Fruit fly (Drosophila melanogaster) whole organism, embryonic: ENCODE results near the gene CG5214.

ENCODE experiments used
- CG1024 ChIP-seq: fragments of 200-800 bp; sonication (Bioruptor generic); IDR thresholded peaks from 2 replicates; pipeline ENCODE4 v1.3.6; 2022; ENCODE audit warnings: missing biosample characterization, missing genetic modification characterization
- CG10267 ChIP-seq: fragments of 200-800 bp; sonication (Bioruptor generic); optimal IDR thresholded peaks from 2 replicates; lab custom pipeline; 2018; ENCODE audit warnings: missing biosample characterization, mild to moderate bottlenecking, missing genetic modification characterization, moderate library complexity
- CG12071 ChIP-seq: fragments of 200-800 bp; sonication (Bioruptor generic); optimal IDR thresholded peaks from 3 replicates; lab custom pipeline; 2018; ENCODE audit warnings: missing biosample characterization, mild to moderate bottlenecking, missing genetic modification characterization
- CG12236 ChIP-seq: fragments of 200-800 bp; sonication (Bioruptor generic); optimal IDR thresholded peaks from 2 replicates; lab custom pipeline; 2016; ENCODE audit warnings: missing biosample characterization, missing genetic modification characterization
- CG12299 ChIP-seq: fragments of 200-800 bp; sonication (Bioruptor generic); optimal IDR thresholded peaks from 2 replicates; lab custom pipeline; 2018; ENCODE audit warnings: missing biosample characterization, mild to moderate bottlenecking, missing genetic modification characterization
- CG12391 ChIP-seq: fragments of 200-800 bp; sonication (Bioruptor generic); optimal IDR thresholded peaks from 3 replicates; lab custom pipeline; 2018; ENCODE audit warnings: missing biosample characterization, mild to moderate bottlenecking, missing genetic modification characterization, moderate library complexity
- CG13424 ChIP-seq: fragments of 200-800 bp; sonication (Bioruptor generic); optimal IDR thresholded peaks from 2 replicates; lab custom pipeline; 2019; ENCODE audit warnings: missing biosample characterization, mild to moderate bottlenecking, missing genetic modification characterization, moderate library complexity
- CG14441 ChIP-seq: fragments of 200-800 bp; sonication (Bioruptor generic); IDR thresholded peaks from 2 replicates; pipeline ENCODE4 v1.3.6; 2022; ENCODE audit warnings: missing biosample characterization, missing genetic modification characterization
- CG15514 ChIP-seq: fragments of 200-800 bp; sonication (Bioruptor generic); optimal IDR thresholded peaks from 3 replicates; lab custom pipeline; 2017; ENCODE audit warnings: missing biosample characterization, missing genetic modification characterization, mild to moderate bottlenecking, moderate library complexity, missing genetic modification reagents
- CG16779 ChIP-seq: fragments of 200-800 bp; sonication (Bioruptor generic); IDR thresholded peaks from 2 replicates; pipeline ENCODE4 v1.3.6; 2022; ENCODE audit warnings: missing biosample characterization, missing genetic modification characterization
- CG16863 ChIP-seq: fragments of 200-800 bp; sonication (Bioruptor generic); optimal IDR thresholded peaks from 3 replicates; lab custom pipeline; 2016; ENCODE audit warnings: missing biosample characterization, missing genetic modification characterization
- CG17568 ChIP-seq: fragments of 200-800 bp; sonication (Bioruptor generic); optimal IDR thresholded peaks from 2 replicates; lab custom pipeline; 2018; ENCODE audit warnings: missing biosample characterization, mild to moderate bottlenecking, missing genetic modification characterization, moderate library complexity
- CG17802 ChIP-seq: fragments of 200-800 bp; sonication (Bioruptor generic); optimal IDR thresholded peaks from 2 replicates; lab custom pipeline; 2018; ENCODE audit warnings: missing biosample characterization, mild to moderate bottlenecking, missing genetic modification characterization, moderate library complexity
- CG18262 ChIP-seq: fragments of 200-800 bp; optimal IDR thresholded peaks from 3 replicates; lab custom pipeline; 2019; ENCODE audit warnings: missing biosample characterization, mild to moderate bottlenecking, missing genetic modification characterization, moderate library complexity
- CG32767 ChIP-seq: fragments of 200-800 bp; sonication (Bioruptor generic); IDR thresholded peaks from 2 replicates; pipeline ENCODE4 v1.3.6; 2022; ENCODE audit warnings: missing biosample characterization, missing genetic modification characterization
- CG33213 ChIP-seq: fragments of 200-800 bp; sonication (Bioruptor generic); optimal IDR thresholded peaks from 3 replicates; lab custom pipeline; 2016; ENCODE audit warnings: missing biosample characterization, missing genetic modification characterization
- CG34224 ChIP-seq: fragments of 200-800 bp; sonication (Bioruptor generic); IDR thresholded peaks from 3 replicates; pipeline ENCODE4 v1.3.6; 2022; ENCODE audit warnings: missing biosample characterization, missing genetic modification characterization; ENCODE audit not compliant: partially characterized antibody
- CG4282 ChIP-seq: fragments of 200-800 bp; sonication (Bioruptor generic); optimal IDR thresholded peaks from 2 replicates; lab custom pipeline; 2016; ENCODE audit warnings: missing biosample characterization, missing genetic modification characterization
- CG6683 ChIP-seq: fragments of 200-800 bp; sonication (Bioruptor generic); optimal IDR thresholded peaks from 2 replicates; lab custom pipeline; 2017; ENCODE audit warnings: missing biosample characterization, mild to moderate bottlenecking, missing genetic modification characterization, missing genetic modification reagents
- CG7786 ChIP-seq: fragments of 200-800 bp; sonication (Bioruptor generic); optimal IDR thresholded peaks from 2 replicates; lab custom pipeline; 2016; ENCODE audit warnings: missing biosample characterization, missing genetic modification characterization
- CG8388 ChIP-seq: fragments of 200-800 bp; sonication (Bioruptor generic); optimal IDR thresholded peaks from 2 replicates; lab custom pipeline; 2019; ENCODE audit warnings: missing biosample characterization, mild to moderate bottlenecking, missing genetic modification characterization, moderate library complexity
- GATAe ChIP-seq: fragments of 200-800 bp; sonication (Bioruptor generic); conservative IDR thresholded peaks from 2 replicates; pipeline ENCODE4 v1.3.6; 2022; ENCODE audit warnings: missing biosample characterization, missing genetic modification characterization
- Gsc ChIP-seq: fragments of 200-800 bp; sonication (Bioruptor generic); IDR thresholded peaks from 2 replicates; pipeline ENCODE4 v1.3.6; 2022; ENCODE audit warnings: missing biosample characterization, missing genetic modification characterization
- Gug ChIP-seq: fragments of 200-800 bp; sonication (Bioruptor generic); IDR thresholded peaks from 4 replicates; pipeline ENCODE4 v1.3.6; 2022; ENCODE audit warnings: missing biosample characterization, missing genetic modification characterization
- H15 ChIP-seq: fragments of 200-800 bp; sonication (Bioruptor generic); IDR thresholded peaks from 3 replicates; pipeline ENCODE4 v1.3.6; 2022; ENCODE audit warnings: missing biosample characterization, missing genetic modification characterization
- HLHmδ ChIP-seq: fragments of 200-800 bp; sonication (Bioruptor generic); optimal IDR thresholded peaks from 2 replicates; lab custom pipeline; 2018; ENCODE audit warnings: missing biosample characterization, mild to moderate bottlenecking, missing genetic modification characterization, moderate library complexity
- Neu2 ChIP-seq: fragments of 200-800 bp; sonication (Bioruptor generic); optimal IDR thresholded peaks from 3 replicates; lab custom pipeline; 2016; ENCODE audit warnings: missing biosample characterization, missing genetic modification characterization, borderline replicate concordance
- Opbp ChIP-seq: fragments of 200-800 bp; sonication (Bioruptor generic); IDR thresholded peaks from 3 replicates; pipeline ENCODE4 v1.3.6; 2022; ENCODE audit warnings: missing biosample characterization, missing genetic modification characterization; ENCODE audit not compliant: partially characterized antibody
- Poxn ChIP-seq: fragments of 200-800 bp; sonication (Bioruptor generic); IDR thresholded peaks from 2 replicates; pipeline ENCODE4 v1.3.6; 2022; ENCODE audit warnings: missing biosample characterization, missing genetic modification characterization
- Scr ChIP-seq: fragments of 200-800 bp; sonication (Bioruptor generic); IDR thresholded peaks from 2 replicates; pipeline ENCODE4 v1.3.6; 2022; ENCODE audit warnings: missing biosample characterization, missing genetic modification characterization; ENCODE audit not compliant: partially characterized antibody
- Sry-δ ChIP-seq: fragments of 200-800 bp; sonication (Bioruptor generic); optimal IDR thresholded peaks from 2 replicates; lab custom pipeline; 2016; ENCODE audit warnings: missing biosample characterization, missing genetic modification characterization
- Stat92E ChIP-seq, 3 experiments: fragments of >200 bp in 2 of 3; fragments of 200-800 bp in 1 of 3; sonication (Bioruptor generic) in 1 of 3; optimal IDR thresholded peaks; 2 replicates each; lab custom pipeline; 2017 to 2019; ENCODE audit warnings: missing biosample characterization in 3 of 3, missing genetic modification characterization in 3 of 3, mild to moderate bottlenecking in 1 of 3, moderate library complexity in 1 of 3
- Taf1 ChIP-seq: fragments of 200-800 bp; sonication (Bioruptor generic); IDR thresholded peaks from 2 replicates; pipeline ENCODE4 v1.3.6; 2022; ENCODE audit warnings: missing biosample characterization, missing genetic modification characterization
- ab ChIP-seq: fragments of 200-800 bp; sonication (Bioruptor generic); optimal IDR thresholded peaks from 2 replicates; lab custom pipeline; 2016; ENCODE audit warnings: missing biosample characterization, missing genetic modification characterization
- amos ChIP-seq: fragments of 200-800 bp; sonication (Bioruptor generic); IDR thresholded peaks from 2 replicates; pipeline ENCODE4 v1.3.6; 2022; ENCODE audit warnings: missing biosample characterization, missing genetic modification characterization; ENCODE audit not compliant: partially characterized antibody
- bowl ChIP-seq: fragments of 200-800 bp; sonication (Bioruptor generic); IDR thresholded peaks from 2 replicates; pipeline ENCODE4 v1.3.6; 2022; ENCODE audit warnings: missing biosample characterization, missing genetic modification characterization
- crc ChIP-seq: fragments of 200-800 bp; sonication (Bioruptor generic); optimal IDR thresholded peaks from 2 replicates; lab custom pipeline; 2016; ENCODE audit warnings: missing biosample characterization, missing genetic modification characterization
- dmrt11E ChIP-seq: fragments of 200-800 bp; sonication (Bioruptor generic); optimal IDR thresholded peaks from 3 replicates; lab custom pipeline; 2018; ENCODE audit warnings: missing biosample characterization, mild to moderate bottlenecking, missing genetic modification characterization, moderate library complexity
- eyg ChIP-seq: fragments of 200-800 bp; sonication (Bioruptor generic); optimal IDR thresholded peaks from 3 replicates; lab custom pipeline; 2016; ENCODE audit warnings: missing biosample characterization, missing genetic modification characterization
- fd3F ChIP-seq: fragments of 200-800 bp; sonication (Bioruptor generic); optimal IDR thresholded peaks from 2 replicates; lab custom pipeline; 2018; ENCODE audit warnings: missing biosample characterization, mild to moderate bottlenecking, missing genetic modification characterization, moderate library complexity
- grn ChIP-seq: fragments of 200-800 bp; sonication (Bioruptor generic); optimal IDR thresholded peaks from 3 replicates; lab custom pipeline; 2017; ENCODE audit warnings: missing biosample characterization, missing genetic modification characterization
- hbn ChIP-seq: fragments of 200-800 bp; sonication (Bioruptor generic); IDR thresholded peaks from 2 replicates; pipeline ENCODE4 v1.3.6; 2022; ENCODE audit warnings: missing biosample characterization, missing genetic modification characterization; ENCODE audit not compliant: partially characterized antibody
- klu ChIP-seq: fragments of 200-800 bp; sonication (Bioruptor generic); IDR thresholded peaks from 2 replicates; pipeline ENCODE4 v1.3.6; 2022; ENCODE audit warnings: missing biosample characterization, missing genetic modification characterization
- nau ChIP-seq: fragments of 200-800 bp; sonication (Bioruptor generic); optimal IDR thresholded peaks from 3 replicates; lab custom pipeline; 2017; ENCODE audit warnings: missing biosample characterization, mild to moderate bottlenecking, missing genetic modification characterization, missing genetic modification reagents
- nom ChIP-seq: fragments of 200-800 bp; sonication (Bioruptor generic); optimal IDR thresholded peaks from 2 replicates; lab custom pipeline; 2017; ENCODE audit warnings: missing biosample characterization, missing genetic modification characterization, mild to moderate bottlenecking, moderate library complexity, missing genetic modification reagents
- pan ChIP-seq, 4 experiments: fragments of >200 bp in 3 of 4; fragments of 200-800 bp in 1 of 4; sonication (Bioruptor generic) in 1 of 4; optimal IDR thresholded peaks in 3 of 4; IDR thresholded peaks in 1 of 4; 2 replicates each; pipeline versions ENCODE4 v1.3.6 to Lab custom; 2017 to 2022; ENCODE audit warnings: missing biosample characterization in 2 of 4, missing genetic modification characterization in 2 of 4, mixed read lengths in 1 of 4
- sna ChIP-seq: fragments of 200-800 bp; sonication (Bioruptor generic); IDR thresholded peaks from 2 replicates; pipeline ENCODE4 v1.3.6; 2022; ENCODE audit warnings: missing biosample characterization, missing genetic modification characterization; ENCODE audit not compliant: partially characterized antibody
- tin ChIP-seq: fragments of 200-800 bp; sonication (Bioruptor generic); optimal IDR thresholded peaks from 3 replicates; lab custom pipeline; 2016; ENCODE audit warnings: missing biosample characterization, missing genetic modification characterization
- wdn ChIP-seq: fragments of 200-800 bp; sonication (Bioruptor generic); IDR thresholded peaks from 2 replicates; pipeline ENCODE4 v1.3.6; 2022; ENCODE audit warnings: missing biosample characterization, missing genetic modification characterization
- wek ChIP-seq: fragments of 200-800 bp; sonication (Bioruptor generic); optimal IDR thresholded peaks from 3 replicates; lab custom pipeline; 2018; ENCODE audit warnings: missing biosample characterization, mild to moderate bottlenecking, missing genetic modification characterization, moderate library complexity

Gene CG5214

DNA sequence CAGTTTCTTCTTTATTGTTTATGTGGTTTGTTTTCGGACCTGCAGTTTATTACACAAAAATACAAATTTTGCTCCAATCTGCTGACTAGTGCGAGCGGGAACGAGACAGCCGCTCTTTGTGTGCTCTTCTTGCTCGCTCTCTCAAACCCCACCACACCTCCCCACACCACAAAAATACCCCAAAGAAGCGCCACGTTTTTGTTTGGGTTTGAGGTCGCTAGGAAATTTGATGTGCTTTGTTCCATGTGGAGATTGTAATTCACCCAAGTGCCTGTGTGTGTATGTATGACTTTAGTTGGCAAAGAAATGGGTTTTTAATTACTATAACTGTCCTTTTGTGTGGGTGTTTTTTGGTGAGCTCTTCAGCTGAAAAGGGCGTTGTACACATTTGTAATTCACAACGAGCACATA, 46.0 kb upstream of the CG5214 start (continued):
- TF ChIP-seq CG12236 (GFP tag; lab: Kevin White, UChicago) (no peak), ab (GFP tag; lab: Kevin White, UChicago) (no peak), Sry-δ (GFP tag; lab: Kevin White, UChicago) (no peak), CG12299 (tag; lab: Kevin White, UChicago) (no peak), hbn (GFP tag; lab: Robert Waterston, UW) (no peak; the same call in 1 of the 2 replicates), CG10267 (tag; lab: Kevin White, UChicago) (no peak), dmrt11E (tag; lab: Kevin White, UChicago) (no peak), nom (GFP tag; lab: Kevin White, UChicago) (no peak), fd3F (GFP tag; lab: Kevin White, UChicago) (no peak), CG32767 (GFP tag; lab: Robert Waterston, UW) (no peak), Scr (GFP tag; lab: Robert Waterston, UW) (no peak), Stat92E (GFP tag; optimal IDR thresholded peaks at IDR 0.05; lab: Kevin White, UChicago) (no peak), CG7786 (GFP tag; lab: Kevin White, UChicago) (no peak), CG4282 (GFP tag; lab: Kevin White, UChicago) (no peak), grn (GFP tag; lab: Kevin White, UChicago) (no peak), CG34224 (GFP tag; lab: Robert Waterston, UW) (no peak), Gug (GFP tag; lab: Robert Waterston, UW) (no peak), Opbp (GFP tag; lab: Robert Waterston, UW) (no peak), CG1024 (GFP tag; lab: Robert Waterston, UW) (no peak), crc (GFP tag; lab: Kevin White, UChicago) (no peak), amos (GFP tag; lab: Robert Waterston, UW) (no peak), CG15514 (peak; percentile 11), Gsc (GFP tag; lab: Robert Waterston, UW) (no peak), pan (optimal IDR thresholded peaks at IDR 0.05; lab: Kevin White, UChicago) (no peak), pan (GFP tag; optimal IDR thresholded peaks at IDR 0.05 in 1 of 2, IDR thresholded peaks at IDR 0.05 in 1 of 2) (peak in 1 of 2 experiments; percentile 39), CG14441 (GFP tag; lab: Robert Waterston, UW) (no peak; the same call in 1 of the 2 replicates), CG6683 (GFP tag; lab: Kevin White, UChicago) (no peak), CG16779 (GFP tag; lab: Robert Waterston, UW) (0 out of 2 replicates have a peak, but pooled peaks have one; percentile 14), H15 (GFP tag; lab: Robert Waterston, UW) (no peak), CG33213 (no peak), Poxn (GFP tag; lab: Robert Waterston, UW) (no peak), sna (no peak), CG12391 (tag; lab: Kevin White, UChicago) (no peak), Neu2 (no peak), CG17802 (tag; lab: Kevin White, UChicago) (no peak), klu (GFP tag; lab: Robert Waterston, UW) (no peak), tin (no peak), eyg (GFP tag; lab: Kevin White, UChicago) (no peak), CG8388 (no peak), HLHmδ (no peak), CG13424 (tag; lab: Kevin White, UChicago) (no peak), CG16863 (no peak), GATAe (no peak), CG18262 (tag; lab: Kevin White, UChicago) (peak; percentile 92), bowl (GFP tag; lab: Robert Waterston, UW) (no peak), nau (GFP tag; lab: Kevin White, UChicago) (no peak), Taf1 (GFP tag; lab: Robert Waterston, UW) (no peak), wdn (GFP tag; lab: Robert Waterston, UW) (no peak), CG17568 (no peak), wek (GFP tag; lab: Kevin White, UChicago) (no peak), CG12071 (GFP tag; lab: Kevin White, UChicago) (peak; percentile 50)
